Fruit fly (Drosophila melanogaster) whole organism, adult: ENCODE measurements around the gene CG4836.

Experiments
- CG11617 ChIP-seq: fragments of 200-800 bp; sonication (Bioruptor generic); optimal IDR thresholded peaks from 2 replicates; lab custom pipeline; 2017; ENCODE audit warnings: mild to moderate bottlenecking, missing biosample characterization, missing genetic modification reagents, missing genetic modification characterization
- CG33017 ChIP-seq: fragments of 200-800 bp; sonication (Bioruptor generic); optimal IDR thresholded peaks from 2 replicates; lab custom pipeline; 2018; ENCODE audit warnings: missing biosample characterization, mild to moderate bottlenecking, missing genetic modification characterization, moderate library complexity
- bab1 ChIP-seq: fragments of 200-800 bp; sonication (Bioruptor generic); optimal IDR thresholded peaks from 3 replicates; lab custom pipeline; 2019; ENCODE audit warnings: missing biosample characterization, mild to moderate bottlenecking, missing genetic modification characterization, moderate library complexity
- cnc ChIP-seq, 2 experiments: fragments of >200 bp; optimal IDR thresholded peaks; 2 replicates each; lab custom pipeline; 2017
- kay ChIP-seq: fragments of 200-800 bp; sonication (Bioruptor generic); peaks from one replicate; lab custom pipeline; 2016; ENCODE audit warnings: missing biosample characterization, missing genetic modification characterization, borderline replicate concordance
- toe ChIP-seq: fragments of 200-800 bp; sonication (Bioruptor generic); optimal IDR thresholded peaks from 2 replicates; lab custom pipeline; 2016; ENCODE audit warnings: missing biosample characterization, missing genetic modification characterization

- TF ChIP-seq kay (no peak), CG33017 (tag; lab: Kevin White, UChicago) (no peak), bab1 (no peak), CG11617 (GFP tag; lab: Kevin White, UChicago) (no peak), toe (no peak), cnc (optimal IDR thresholded peaks at IDR 0.05; lab: Kevin White, UChicago) (no peak)
Measured at dm6 chr3R:20058960-20059359, 45.3 kb downstream of the CG4836 start.
